Worm (Caenorhabditis elegans) whole organism, mixed stage, embryonic: ENCODE results near the gene cpg-1.

Source experiments
- M03D4.4 ChIP-seq: sonication (generic microtip); optimal IDR thresholded peaks from 2 replicates; lab custom pipeline; 2017; ENCODE audit warnings: mild to moderate bottlenecking, missing genetic modification characterization, missing compliant biosample characterization
- bed-3 ChIP-seq: fragments of 200-800 bp; sonication (Bioruptor generic); optimal IDR thresholded peaks from 3 replicates; lab custom pipeline; 2018; ENCODE audit warnings: mild to moderate bottlenecking, missing genetic modification characterization, moderate library complexity, missing compliant biosample characterization
- blmp-1 ChIP-seq: fragments of 150-350 bp; optimal IDR thresholded peaks from 2 replicates; lab custom pipeline; 2014; ENCODE audit warnings: missing biosample characterization, missing genetic modification characterization
- ceh-39 ChIP-seq: fragments of 150-350 bp; optimal IDR thresholded peaks from 2 replicates; lab custom pipeline; 2014; ENCODE audit warnings: missing biosample characterization, missing genetic modification characterization
- ceh-43 ChIP-seq: fragments of 200-800 bp; sonication (Bioruptor generic); optimal IDR thresholded peaks from 2 replicates; lab custom pipeline; 2018; ENCODE audit warnings: mild to moderate bottlenecking, missing genetic modification characterization, moderate library complexity, missing compliant biosample characterization
- ceh-83 ChIP-seq: fragments of 200-800 bp; sonication (Bioruptor generic); optimal IDR thresholded peaks from 2 replicates; lab custom pipeline; 2018; ENCODE audit warnings: mild to moderate bottlenecking, missing genetic modification characterization, missing compliant biosample characterization
- ces-1 ChIP-seq: fragments of 150-350 bp; optimal IDR thresholded peaks from 2 replicates; lab custom pipeline; 2014; ENCODE audit warnings: missing biosample characterization, missing genetic modification reagents, missing genetic modification characterization
- drap-1 ChIP-seq: fragments of 200-800 bp; sonication (Bioruptor generic); optimal IDR thresholded peaks from 3 replicates; lab custom pipeline; 2018; ENCODE audit warnings: mild to moderate bottlenecking, missing genetic modification characterization, missing compliant biosample characterization
- elt-1 ChIP-seq: sonication (generic microtip); optimal IDR thresholded peaks from 2 replicates; lab custom pipeline; 2017; ENCODE audit warnings: missing genetic modification characterization, mild to moderate bottlenecking, missing compliant biosample characterization, antibody characterized with exemption, moderate library complexity, borderline replicate concordance; ENCODE audit not compliant: insufficient read depth
- elt-3 ChIP-seq: fragments of 150-350 bp; optimal IDR thresholded peaks from 2 replicates; lab custom pipeline; 2014; ENCODE audit warnings: missing biosample characterization, missing genetic modification characterization
- flh-1 ChIP-seq: fragments of 200-800 bp; sonication (Bioruptor generic); optimal IDR thresholded peaks from 2 replicates; lab custom pipeline; 2018; ENCODE audit warnings: mild to moderate bottlenecking, missing genetic modification characterization, moderate library complexity, missing compliant biosample characterization
- ham-2 ChIP-seq: fragments of 200-800 bp; sonication (Bioruptor generic); optimal IDR thresholded peaks from 2 replicates; lab custom pipeline; 2018; ENCODE audit warnings: mild to moderate bottlenecking, missing genetic modification characterization, missing compliant biosample characterization
- hlh-1 ChIP-seq: fragments of 150-350 bp; optimal IDR thresholded peaks from 2 replicates; lab custom pipeline; 2014; ENCODE audit warnings: missing biosample characterization, missing genetic modification reagents, missing genetic modification characterization
- lin-13 ChIP-seq: fragments of 150-350 bp; optimal IDR thresholded peaks from 2 replicates; lab custom pipeline; 2014; ENCODE audit warnings: missing biosample characterization, missing genetic modification characterization
- lsy-2 ChIP-seq: fragments of 150-350 bp; optimal IDR thresholded peaks from 2 replicates; lab custom pipeline; 2014; ENCODE audit warnings: missing biosample characterization, missing genetic modification characterization
- mls-2 ChIP-seq: sonication (generic microtip); optimal IDR thresholded peaks from 2 replicates; lab custom pipeline; 2016; ENCODE audit warnings: mild to moderate bottlenecking, missing genetic modification characterization, moderate library complexity, missing compliant biosample characterization
- nhr-12 ChIP-seq: fragments of 150-350 bp; optimal IDR thresholded peaks from 2 replicates; lab custom pipeline; 2014; ENCODE audit warnings: missing biosample characterization, missing genetic modification characterization
- nhr-2 ChIP-seq: fragments of 150-350 bp; optimal IDR thresholded peaks from 2 replicates; lab custom pipeline; 2014; ENCODE audit warnings: missing biosample characterization, missing genetic modification characterization
- nhr-237 ChIP-seq: fragments of 150-350 bp; optimal IDR thresholded peaks from 2 replicates; lab custom pipeline; 2014; ENCODE audit warnings: missing biosample characterization, missing genetic modification characterization
- nhr-28 ChIP-seq: fragments of 150-350 bp; optimal IDR thresholded peaks from 2 replicates; lab custom pipeline; 2014; ENCODE audit warnings: missing biosample characterization, missing genetic modification characterization
- nhr-76 ChIP-seq: sonication (generic microtip); optimal IDR thresholded peaks from 2 replicates; lab custom pipeline; 2017; ENCODE audit warnings: missing biosample characterization, missing genetic modification characterization
- snpc-4 ChIP-seq: fragments of 150-350 bp; optimal IDR thresholded peaks from 2 replicates; lab custom pipeline; 2014; ENCODE audit warnings: missing biosample characterization, missing genetic modification characterization
- sptf-1 ChIP-seq: sonication (generic microtip); optimal IDR thresholded peaks from 2 replicates; lab custom pipeline; 2017; ENCODE audit warnings: mild to moderate bottlenecking, missing genetic modification characterization, moderate library complexity, missing compliant biosample characterization
- tbx-8 ChIP-seq: fragments of 200-800 bp; sonication (Bioruptor generic); optimal IDR thresholded peaks from 2 replicates; lab custom pipeline; 2018; ENCODE audit warnings: mild to moderate bottlenecking, missing genetic modification characterization, moderate library complexity, missing compliant biosample characterization
- unc-120 ChIP-seq: sonication (generic microtip); optimal IDR thresholded peaks from 2 replicates; lab custom pipeline; 2017; ENCODE audit warnings: missing genetic modification characterization, missing compliant biosample characterization; ENCODE audit not compliant: poor library complexity, severe bottlenecking
- unc-39 ChIP-seq: fragments of 150-350 bp; optimal IDR thresholded peaks from 2 replicates; lab custom pipeline; 2014; ENCODE audit warnings: missing biosample characterization, missing genetic modification characterization
- unc-62 ChIP-seq: fragments of 150-350 bp; optimal IDR thresholded peaks from 2 replicates; lab custom pipeline; 2014; ENCODE audit warnings: missing biosample characterization, missing genetic modification reagents, missing genetic modification characterization
- zip-8 ChIP-seq: fragments of 150-350 bp; optimal IDR thresholded peaks from 2 replicates; lab custom pipeline; 2014; ENCODE audit warnings: missing biosample characterization, missing genetic modification characterization
- ztf-11 ChIP-seq: fragments of 150-350 bp; optimal IDR thresholded peaks from 2 replicates; lab custom pipeline; 2014; ENCODE audit warnings: missing biosample characterization, missing genetic modification characterization

The cpg-1 gene

DNA sequence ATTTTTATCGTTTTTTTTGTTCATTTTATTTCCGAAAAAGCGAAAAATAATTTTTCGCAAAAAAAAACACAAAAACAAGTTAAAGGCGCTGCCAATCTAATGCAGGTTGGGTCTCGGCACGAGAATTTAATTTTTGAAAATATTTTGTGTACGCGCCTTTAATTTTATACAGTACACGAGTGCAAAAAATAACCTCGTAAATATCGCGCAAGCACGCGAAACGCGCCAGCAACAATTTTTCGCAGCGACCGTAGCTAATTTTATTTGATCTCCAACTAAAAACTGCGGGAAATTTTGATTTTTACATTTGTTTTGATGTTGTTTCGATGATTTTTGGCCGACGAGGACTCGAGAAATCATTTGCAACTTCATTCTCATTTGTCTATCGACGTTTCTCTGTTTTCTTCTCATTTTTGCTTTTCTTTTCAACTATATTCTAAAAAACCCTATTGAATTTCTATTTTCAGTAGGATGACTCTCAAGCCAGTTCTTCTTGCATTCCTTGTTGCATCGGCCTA is at the start of gene cpg-1:
TSS of gene cpg-1 (plus strand) at position 468 of the 518 bp plus-strand sequence.
- TF ChIP-seq drap-1 = no peak
- no peak for TF ChIP-seq nhr-12 (tag; lab: Kevin White, UChicago)
- TF ChIP-seq snpc-4 (tag; lab: Kevin White, UChicago) = no peak
- TF ChIP-seq ceh-43 (GFP tag; lab: Kevin White, UChicago) = no peak

ce11 chrIII:4439493-4439983 is 49.6 kb upstream of the cpg-1 start, which contains the start of gene C28A5.2:
TSS of gene C28A5.2 (minus strand) at chrIII:4439543.
- TF ChIP-seq ceh-39 = no peak
- TF ChIP-seq lsy-2 (tag; lab: Kevin White, UChicago) = no peak
- TF ChIP-seq ces-1 (GFP tag; lab: Kevin White, UChicago) = no peak
- TF ChIP-seq drap-1 = no peak
- TF ChIP-seq ceh-43 (GFP tag; lab: Kevin White, UChicago) = no peak
- no peak for TF ChIP-seq tbx-8 (GFP tag; lab: Kevin White, UChicago)
- TF ChIP-seq nhr-2 (tag; lab: Kevin White, UChicago) = no peak
- TF ChIP-seq elt-3 (tag; lab: Kevin White, UChicago) = no peak

- TF ChIP-seq ceh-43 (GFP tag; lab: Kevin White, UChicago) = no peak
- no peak for TF ChIP-seq unc-62 (GFP tag; lab: Kevin White, UChicago)
- TF ChIP-seq ceh-39 = no peak
- TF ChIP-seq unc-39 (tag; lab: Kevin White, UChicago) = no peak
- TF ChIP-seq hlh-1 (tag; lab: Kevin White, UChicago) = no peak
- TF ChIP-seq elt-1 (tag; lab: Kevin White, UChicago) = no peak
- no peak for TF ChIP-seq nhr-12 (tag; lab: Kevin White, UChicago)
- no peak for TF ChIP-seq blmp-1 (tag; lab: Kevin White, UChicago)
- TF ChIP-seq zip-8 = no peak
- no peak for TF ChIP-seq sptf-1 (tag; lab: Kevin White, UChicago)
- no peak for TF ChIP-seq flh-1 (GFP tag; lab: Kevin White, UChicago)
- TF ChIP-seq nhr-28 (tag; lab: Kevin White, UChicago) = no peak
- no peak for TF ChIP-seq lin-13 (tag; lab: Kevin White, UChicago)
- TF ChIP-seq ztf-11 (tag; lab: Kevin White, UChicago) = no peak
- TF ChIP-seq ceh-83 (GFP tag; lab: Kevin White, UChicago) = no peak
- no peak for TF ChIP-seq M03D4.4 (tag; lab: Kevin White, UChicago)
- TF ChIP-seq unc-120 (tag; lab: Kevin White, UChicago) = no peak
- no peak for TF ChIP-seq elt-3 (tag; lab: Kevin White, UChicago)
- TF ChIP-seq, all 35 proteins: peak for 0
Measured at ce11 chrIII:4441781-4442180, 47.4 kb upstream of the cpg-1 start, which contains the start of gene nex-3. TSS of gene nex-3 (plus strand) at chrIII:4442081.

DNA sequence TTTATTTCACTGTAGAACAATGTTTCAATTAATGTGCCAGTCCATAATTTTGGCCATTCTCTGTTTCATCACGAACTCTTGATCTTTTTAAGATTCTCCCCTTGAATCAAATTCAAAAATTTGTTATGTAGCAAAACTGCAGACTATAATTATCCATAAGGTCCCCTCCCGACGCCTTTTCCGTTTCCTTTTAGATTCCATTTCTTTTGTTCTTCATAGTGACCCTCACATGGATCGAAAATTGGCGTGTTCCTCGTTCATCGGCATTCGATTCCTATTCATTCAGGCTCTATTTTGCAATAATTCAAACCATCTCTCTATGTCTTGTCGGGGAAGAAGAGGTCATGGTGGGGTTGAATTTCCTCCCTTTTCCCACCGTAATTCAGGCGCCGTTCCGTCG is 44.7 kb upstream of the cpg-1 start:
- TF ChIP-seq unc-39 (tag; lab: Kevin White, UChicago) = no peak
- TF ChIP-seq nhr-237 = no peak
- no peak for TF ChIP-seq hlh-1 (tag; lab: Kevin White, UChicago)
- TF ChIP-seq ceh-43 (GFP tag; lab: Kevin White, UChicago) = peak; percentile 96

- TF ChIP-seq nhr-12 (tag; lab: Kevin White, UChicago) (no peak), ztf-11 (tag; lab: Kevin White, UChicago) (no peak), bed-3 (GFP tag; lab: Kevin White, UChicago) (no peak), zip-8 (no peak), M03D4.4 (tag; lab: Kevin White, UChicago) (no peak), ham-2 (GFP tag; lab: Kevin White, UChicago) (no peak), ceh-83 (GFP tag; lab: Kevin White, UChicago) (no peak), nhr-76 (tag; lab: Kevin White, UChicago) (no peak), tbx-8 (GFP tag; lab: Kevin White, UChicago) (no peak), snpc-4 (tag; lab: Kevin White, UChicago) (no peak), unc-62 (GFP tag; lab: Kevin White, UChicago) (peak; percentile 80), mls-2 (tag; lab: Kevin White, UChicago) (no peak), unc-120 (tag; lab: Kevin White, UChicago) (no peak), elt-3 (tag; lab: Kevin White, UChicago) (no peak), ces-1 (GFP tag; lab: Kevin White, UChicago) (no peak), blmp-1 (tag; lab: Kevin White, UChicago) (no peak), lin-13 (tag; lab: Kevin White, UChicago) (no peak), drap-1 (no peak), ceh-43 (GFP tag; lab: Kevin White, UChicago) (peak; percentile 77), nhr-2 (tag; lab: Kevin White, UChicago) (peak; percentile 18), flh-1 (GFP tag; lab: Kevin White, UChicago) (no peak), elt-1 (tag; lab: Kevin White, UChicago) (peak; percentile 67)
Measured at ce11 chrIII:4448029-4448428, 41.1 kb upstream of the cpg-1 start.
